Fruit fly (Drosophila melanogaster): ENCODE measurements around the gene dos.

Gene dos

DNA sequence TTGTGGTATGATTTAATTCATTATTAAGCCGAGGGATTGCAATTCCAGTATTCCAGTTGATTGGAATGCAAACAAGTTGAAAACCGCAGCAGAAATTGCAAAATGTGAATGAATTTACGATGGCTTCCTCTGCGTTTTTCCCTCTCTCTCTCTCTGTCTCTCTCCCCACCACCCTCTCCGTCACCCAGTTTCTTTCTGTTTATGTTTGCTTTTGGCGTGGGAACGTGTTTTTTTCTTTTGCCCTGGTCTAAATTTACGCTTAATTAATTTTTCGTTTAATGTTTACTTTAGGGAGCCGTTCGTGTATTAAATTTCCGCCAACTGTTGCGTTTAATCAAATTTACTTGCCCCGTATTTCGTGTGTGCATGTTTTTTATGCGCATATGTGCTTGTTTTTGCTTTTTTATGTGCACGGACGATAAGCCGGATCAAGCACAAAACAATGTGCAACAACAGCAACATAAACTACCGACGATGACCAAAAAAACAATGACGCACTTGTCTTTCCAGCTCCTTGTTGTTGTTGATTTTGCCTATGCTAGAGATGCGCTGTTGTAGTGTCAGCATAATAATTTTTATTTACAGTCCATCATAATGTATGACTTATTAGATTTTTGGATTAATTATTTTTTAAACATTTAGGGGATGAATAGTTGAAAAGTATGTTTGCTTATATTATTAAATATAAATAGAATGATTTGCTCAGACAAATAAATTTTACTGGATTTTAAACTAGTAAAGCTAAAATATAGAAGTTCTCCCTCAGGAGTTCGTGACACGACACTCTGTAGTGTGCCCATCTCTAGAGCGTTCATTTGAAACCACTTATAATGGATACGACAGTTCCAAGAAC lies 923 bp downstream of the dos start (continued):
- peak; percentile 73 for TF ChIP-seq CG2120 (GFP tag; optimal IDR thresholded peaks at IDR 0.05)
- TF ChIP-seq zfh2 (GFP tag; optimal IDR thresholded peaks at IDR 0.05): peak; percentile 44
- peak; percentile 55 for TF ChIP-seq seq (GFP tag; IDR thresholded peaks at IDR 0.05)
- TF ChIP-seq crp (GFP tag; optimal IDR thresholded peaks at IDR 0.05): no peak
- peak; percentile 26 for TF ChIP-seq CG12942 (GFP tag; optimal IDR thresholded peaks at IDR 0.05)
- 0 out of 2 replicates have a peak, but pooled peaks have one; percentile 8 for TF ChIP-seq bowl (GFP tag; IDR thresholded peaks at IDR 0.05)
- TF ChIP-seq CG10979 (tag; optimal IDR thresholded peaks at IDR 0.05): peak; percentile 76
- no peak; the same call in 2 of the 3 replicates for TF ChIP-seq tgo (GFP tag; IDR thresholded peaks at IDR 0.05)
- 0 out of 3 replicates have a peak, but pooled peaks have one; percentile 22 for TF ChIP-seq otp (GFP tag; IDR thresholded peaks at IDR 0.05)
- TF ChIP-seq CG3065 (GFP tag; optimal IDR thresholded peaks at IDR 0.05): no peak
- peak; percentile 23 for TF ChIP-seq tup (GFP tag; optimal IDR thresholded peaks at IDR 0.05)
- TF ChIP-seq CG12391 (tag; optimal IDR thresholded peaks at IDR 0.05): peak; percentile 86
- TF ChIP-seq CG11085 (GFP tag; IDR thresholded peaks at IDR 0.05): peak; percentile 31; the same call in 1 of the 2 replicates
- peak; percentile 72 for TF ChIP-seq CG13296 (GFP tag; optimal IDR thresholded peaks at IDR 0.05)
- peak; percentile 14 for TF ChIP-seq CG7786 (GFP tag; optimal IDR thresholded peaks at IDR 0.05)
- peak; percentile 22 for TF ChIP-seq CG8359 (GFP tag; optimal IDR thresholded peaks at IDR 0.05; ENCODE audit: borderline replicate concordance)
- peak in 1 of 3 experiments; percentile 99 for TF ChIP-seq Stat92E (GFP tag; optimal IDR thresholded peaks at IDR 0.05)
- peak; percentile 35 for TF ChIP-seq ATbp (GFP tag; optimal IDR thresholded peaks at IDR 0.05)
- TF ChIP-seq CG6272 (GFP tag; IDR thresholded peaks at IDR 0.05): peak; percentile 49; the same call in 1 of the 2 replicates
- TF ChIP-seq trem (tag; optimal IDR thresholded peaks at IDR 0.05): peak; percentile 62
- TF ChIP-seq ken (GFP tag; IDR thresholded peaks at IDR 0.05): peak; percentile 52; the same call in 1 of the 3 replicates
- peak; percentile 32 for TF ChIP-seq psq (GFP tag; optimal IDR thresholded peaks at IDR 0.05)
- peak; percentile 83 for TF ChIP-seq Hmr (GFP tag; optimal IDR thresholded peaks at IDR 0.05)
- peak; percentile 70 for TF ChIP-seq CG13287 (GFP tag; IDR thresholded peaks at IDR 0.05; ENCODE audit: partially characterized antibody)
- peak; percentile 76 for TF ChIP-seq hbn (GFP tag; IDR thresholded peaks at IDR 0.05; ENCODE audit: partially characterized antibody)
- peak; percentile 77 for TF ChIP-seq D19A (tag; optimal IDR thresholded peaks at IDR 0.05)
- peak; percentile 76 for TF ChIP-seq Ptx1 (GFP tag; IDR thresholded peaks at IDR 0.05)
- no peak for TF ChIP-seq da (GFP tag; optimal IDR thresholded peaks at IDR 0.05)
- peak; percentile 66 for TF ChIP-seq CG2712 (tag; optimal IDR thresholded peaks at IDR 0.05)
- peak; percentile 58; the same call in 1 of the 2 replicates for TF ChIP-seq Taf1 (GFP tag; IDR thresholded peaks at IDR 0.05)
- TF ChIP-seq CG1647 (GFP tag; optimal IDR thresholded peaks at IDR 0.05): peak; percentile 37
- no peak for TF ChIP-seq CG9876 (GFP tag; optimal IDR thresholded peaks at IDR 0.05)
- peak; percentile 80 for TF ChIP-seq Xbp1 (GFP tag; optimal IDR thresholded peaks at IDR 0.05)
- TF ChIP-seq eve (GFP tag; optimal IDR thresholded peaks at IDR 0.05): no peak
- no peak for TF ChIP-seq prd (optimal IDR thresholded peaks at IDR 0.05)
- peak; percentile 64 for TF ChIP-seq prd (GFP tag; IDR thresholded peaks at IDR 0.05)
- peak; percentile 68 for TF ChIP-seq nerfin-1 (tag; optimal IDR thresholded peaks at IDR 0.05)
- peak; percentile 23 for TF ChIP-seq Usf (GFP tag; optimal IDR thresholded peaks at IDR 0.05)
- TF ChIP-seq emc (GFP tag; optimal IDR thresholded peaks at IDR 0.05): no peak
- no peak for TF ChIP-seq eyg (GFP tag; optimal IDR thresholded peaks at IDR 0.05)
- TF ChIP-seq E2f1 (GFP tag; IDR thresholded peaks at IDR 0.05): peak; percentile 40; the same call in 1 of the 2 replicates
- TF ChIP-seq Elba2 (GFP tag; optimal IDR thresholded peaks at IDR 0.05): no peak
- peak; percentile 84 for TF ChIP-seq CG15696 (tag; optimal IDR thresholded peaks at IDR 0.05)
- TF ChIP-seq klu (GFP tag; IDR thresholded peaks at IDR 0.05): no peak; the same call in 1 of the 2 replicates
- TF ChIP-seq CG16815 (GFP tag; optimal IDR thresholded peaks at IDR 0.05): peak; percentile 43
- no peak for TF ChIP-seq sens-2 (GFP tag; IDR thresholded peaks at IDR 0.05)
- no peak for TF ChIP-seq HLHmδ (GFP tag; optimal IDR thresholded peaks at IDR 0.05)
- peak; percentile 82 for TF ChIP-seq CG11504 (tag; optimal IDR thresholded peaks at IDR 0.05)
